Worm (Caenorhabditis elegans) whole organism, early embryonic: ENCODE measurements around the gene ZK622.5.

Experiments
- ama-1 ChIP-seq: fragments of 150-350 bp; optimal IDR thresholded peaks from 2 replicates; lab custom pipeline; 2014
- hnd-1 ChIP-seq: sonication (generic microtip); optimal IDR thresholded peaks from 2 replicates; lab custom pipeline; 2016; ENCODE audit warnings: missing genetic modification characterization, missing compliant biosample characterization
- scrt-1 ChIP-seq: fragments of 200-800 bp; sonication (Bioruptor generic); IDR thresholded peaks from 2 replicates; pipeline ENCODE4 v1.3.6; 2022; ENCODE audit warnings: missing genetic modification characterization, missing compliant biosample characterization

ce11 chrII:5326891-5327290 lies 37.6 kb downstream of the ZK622.5 start:
- TF ChIP-seq scrt-1 (GFP tag; lab: Robert Waterston, UW), result no peak
- TF ChIP-seq ama-1 (lab: Kevin White, UChicago), result no peak
- TF ChIP-seq hnd-1 (tag; lab: Kevin White, UChicago), result no peak
